Fruit fly (Drosophila melanogaster) whole organism, embryonic: ENCODE results near the gene CG14854.

Experiments
- B-H1 ChIP-seq: fragments of 200-800 bp; sonication (Bioruptor generic); IDR thresholded peaks from 3 replicates; pipeline ENCODE4 v1.3.6; 2022; ENCODE audit warnings: missing biosample characterization, missing genetic modification characterization
- Bteb2 ChIP-seq: fragments of 200-800 bp; sonication (Bioruptor generic); optimal IDR thresholded peaks from 2 replicates; lab custom pipeline; 2016; ENCODE audit warnings: missing biosample characterization, missing genetic modification characterization
- CG11560 ChIP-seq: fragments of 200-800 bp; sonication (Bioruptor generic); IDR thresholded peaks from 3 replicates; pipeline ENCODE4 v1.3.6; 2022; ENCODE audit warnings: missing biosample characterization, missing genetic modification characterization
- CG12104 ChIP-seq: fragments of 200-800 bp; sonication (Bioruptor generic); optimal IDR thresholded peaks from 3 replicates; lab custom pipeline; 2016; ENCODE audit warnings: missing biosample characterization, missing genetic modification characterization
- CG12219 ChIP-seq: fragments of 200-800 bp; sonication (Bioruptor generic); optimal IDR thresholded peaks from 3 replicates; lab custom pipeline; 2018; ENCODE audit warnings: missing biosample characterization, mild to moderate bottlenecking, missing genetic modification characterization
- CG13296 ChIP-seq: fragments of 200-800 bp; sonication (Bioruptor generic); optimal IDR thresholded peaks from 3 replicates; lab custom pipeline; 2018; ENCODE audit warnings: missing biosample characterization, mild to moderate bottlenecking, missing genetic modification characterization
- CG14965 ChIP-seq: fragments of 200-800 bp; sonication (Bioruptor generic); optimal IDR thresholded peaks from 2 replicates; lab custom pipeline; 2016; ENCODE audit warnings: missing biosample characterization, missing genetic modification characterization, borderline replicate concordance
- CG15514 ChIP-seq: fragments of 200-800 bp; sonication (Bioruptor generic); optimal IDR thresholded peaks from 3 replicates; lab custom pipeline; 2017; ENCODE audit warnings: missing biosample characterization, missing genetic modification characterization, mild to moderate bottlenecking, moderate library complexity, missing genetic modification reagents
- CG16815 ChIP-seq: fragments of 200-800 bp; sonication (Bioruptor generic); optimal IDR thresholded peaks from 3 replicates; lab custom pipeline; 2017; ENCODE audit warnings: missing biosample characterization, mild to moderate bottlenecking, missing genetic modification characterization
- CG17802 ChIP-seq: fragments of 200-800 bp; sonication (Bioruptor generic); optimal IDR thresholded peaks from 2 replicates; lab custom pipeline; 2018; ENCODE audit warnings: missing biosample characterization, mild to moderate bottlenecking, missing genetic modification characterization, moderate library complexity
- CG18011 ChIP-seq: fragments of 200-800 bp; sonication (Bioruptor generic); optimal IDR thresholded peaks from 2 replicates; lab custom pipeline; 2017; ENCODE audit warnings: missing biosample characterization, missing genetic modification characterization, mild to moderate bottlenecking, moderate library complexity, missing genotype
- CG18764 ChIP-seq: fragments of 200-800 bp; sonication (Bioruptor generic); optimal IDR thresholded peaks from 3 replicates; lab custom pipeline; 2016; ENCODE audit warnings: missing biosample characterization, missing genetic modification characterization
- CG32772 ChIP-seq: fragments of 200-800 bp; sonication (Bioruptor generic); IDR thresholded peaks from 2 replicates; pipeline ENCODE4 v1.3.6; 2022; ENCODE audit warnings: missing biosample characterization, missing genetic modification characterization
- CG33557 ChIP-seq: fragments of 200-800 bp; sonication (Bioruptor generic); optimal IDR thresholded peaks from 2 replicates; lab custom pipeline; 2019; ENCODE audit warnings: missing biosample characterization, mild to moderate bottlenecking, missing genetic modification characterization, moderate library complexity
- CG3847 ChIP-seq: fragments of 200-800 bp; sonication (Bioruptor generic); IDR thresholded peaks from 2 replicates; pipeline ENCODE4 v1.3.6; 2022; ENCODE audit warnings: missing biosample characterization, missing genetic modification characterization
- CG4707 ChIP-seq: fragments of 200-800 bp; sonication (Bioruptor generic); optimal IDR thresholded peaks from 2 replicates; lab custom pipeline; 2018; ENCODE audit warnings: missing biosample characterization, mild to moderate bottlenecking, missing genetic modification characterization, moderate library complexity
- CG5953 ChIP-seq: fragments of 200-800 bp; sonication (Bioruptor generic); IDR thresholded peaks from 2 replicates; pipeline ENCODE4 v1.3.6; 2022; ENCODE audit warnings: missing biosample characterization, missing genetic modification characterization
- CG9797 ChIP-seq: fragments of 200-800 bp; sonication (Bioruptor generic); optimal IDR thresholded peaks from 3 replicates; lab custom pipeline; 2018; ENCODE audit warnings: missing biosample characterization, mild to moderate bottlenecking, missing genetic modification characterization
- CHES-1-like ChIP-seq: fragments of 200-800 bp; sonication (Bioruptor generic); optimal IDR thresholded peaks from 2 replicates; lab custom pipeline; 2016; ENCODE audit warnings: missing biosample characterization, missing genetic modification characterization
- CoRest ChIP-seq: fragments of 200-800 bp; sonication (Bioruptor generic); optimal IDR thresholded peaks from 3 replicates; lab custom pipeline; 2018; ENCODE audit warnings: missing biosample characterization, mild to moderate bottlenecking, missing genetic modification characterization, moderate library complexity
- Deaf1 ChIP-seq: fragments of 200-800 bp; optimal IDR thresholded peaks from 3 replicates; lab custom pipeline; 2019; ENCODE audit warnings: missing biosample characterization, mild to moderate bottlenecking, missing genetic modification characterization, moderate library complexity
- Dfd ChIP-seq, 2 experiments: fragments of >200 bp; optimal IDR thresholded peaks; 2 replicates each; lab custom pipeline; 2017; ENCODE audit warnings: missing biosample characterization in 2 of 2, missing genetic modification characterization in 2 of 2
- Drgx ChIP-seq: fragments of 200-800 bp; sonication (Bioruptor generic); IDR thresholded peaks from 2 replicates; pipeline ENCODE4 v1.3.6; 2022; ENCODE audit warnings: missing biosample characterization, missing genetic modification characterization
- HmgD ChIP-seq: fragments of 200-800 bp; sonication (Bioruptor generic); optimal IDR thresholded peaks from 3 replicates; lab custom pipeline; 2016; ENCODE audit warnings: missing biosample characterization, missing genetic modification characterization
- Hmr ChIP-seq: fragments of 200-800 bp; sonication (Bioruptor generic); optimal IDR thresholded peaks from 3 replicates; lab custom pipeline; 2017; ENCODE audit warnings: mild to moderate bottlenecking, missing biosample characterization, missing genetic modification reagents, missing genetic modification characterization
- Hr51 ChIP-seq, 2 experiments: fragments of 200-800 bp; sonication (Bioruptor generic); optimal IDR thresholded peaks; 2 replicates in 1 of 2; 3 replicates in 1 of 2; lab custom pipeline; 2016 to 2018; ENCODE audit warnings: missing biosample characterization in 2 of 2, missing genetic modification characterization in 2 of 2, mild to moderate bottlenecking in 1 of 2, moderate library complexity in 1 of 2
- Mes4 ChIP-seq: fragments of 200-800 bp; sonication (Bioruptor generic); optimal IDR thresholded peaks from 2 replicates; lab custom pipeline; 2016; ENCODE audit warnings: missing biosample characterization, missing genetic modification characterization
- NC2α ChIP-seq: fragments of 200-800 bp; sonication (Bioruptor generic); optimal IDR thresholded peaks from 2 replicates; lab custom pipeline; 2016; ENCODE audit warnings: missing biosample characterization, missing genetic modification characterization
- NC2β ChIP-seq: fragments of 200-800 bp; sonication (Bioruptor generic); optimal IDR thresholded peaks from 2 replicates; lab custom pipeline; 2016; ENCODE audit warnings: missing biosample characterization, missing genetic modification characterization
- Opbp ChIP-seq: fragments of 200-800 bp; sonication (Bioruptor generic); IDR thresholded peaks from 3 replicates; pipeline ENCODE4 v1.3.6; 2022; ENCODE audit warnings: missing biosample characterization, missing genetic modification characterization; ENCODE audit not compliant: partially characterized antibody
- Scr ChIP-seq: fragments of 200-800 bp; sonication (Bioruptor generic); IDR thresholded peaks from 2 replicates; pipeline ENCODE4 v1.3.6; 2022; ENCODE audit warnings: missing biosample characterization, missing genetic modification characterization; ENCODE audit not compliant: partially characterized antibody
- danr ChIP-seq: fragments of 200-800 bp; sonication (Bioruptor generic); IDR thresholded peaks from 2 replicates; pipeline ENCODE4 v1.3.6; 2022; ENCODE audit warnings: missing biosample characterization, missing genetic modification characterization
- ewg ChIP-seq: fragments of 200-800 bp; sonication (Bioruptor generic); optimal IDR thresholded peaks from 3 replicates; lab custom pipeline; 2017; ENCODE audit warnings: mild to moderate bottlenecking, missing biosample characterization, missing genetic modification reagents, missing genetic modification characterization
- fru ChIP-seq: fragments of >200 bp; optimal IDR thresholded peaks from 2 replicates; lab custom pipeline; 2017
- gcm2 ChIP-seq: fragments of 200-800 bp; sonication (Bioruptor generic); optimal IDR thresholded peaks from 2 replicates; lab custom pipeline; 2016; ENCODE audit warnings: missing biosample characterization, missing genetic modification characterization
- gro ChIP-seq: fragments of 200-800 bp; sonication (Bioruptor generic); optimal IDR thresholded peaks from 2 replicates; lab custom pipeline; 2016; ENCODE audit warnings: missing biosample characterization, missing genetic modification characterization
- gsb ChIP-seq: fragments of 200-800 bp; sonication (Bioruptor generic); IDR thresholded peaks from 2 replicates; pipeline ENCODE4 v1.3.6; 2022; ENCODE audit warnings: missing biosample characterization, missing genetic modification characterization
- gt ChIP-seq: fragments of 200-800 bp; sonication (Bioruptor generic); IDR thresholded peaks from 2 replicates; pipeline ENCODE4 v1.3.6; 2022; ENCODE audit warnings: missing biosample characterization, missing genetic modification characterization
- inv ChIP-seq: fragments of 200-800 bp; sonication (Bioruptor generic); IDR thresholded peaks from 2 replicates; pipeline ENCODE4 v1.3.6; 2022; ENCODE audit warnings: missing biosample characterization, missing genetic modification characterization; ENCODE audit not compliant: partially characterized antibody
- jing ChIP-seq: fragments of 200-800 bp; sonication (Bioruptor generic); optimal IDR thresholded peaks from 2 replicates; lab custom pipeline; 2018; ENCODE audit warnings: missing biosample characterization, mild to moderate bottlenecking, missing genetic modification characterization
- klu ChIP-seq: fragments of 200-800 bp; sonication (Bioruptor generic); IDR thresholded peaks from 2 replicates; pipeline ENCODE4 v1.3.6; 2022; ENCODE audit warnings: missing biosample characterization, missing genetic modification characterization
- kni ChIP-seq: fragments of 200-800 bp; sonication (Bioruptor generic); optimal IDR thresholded peaks from 3 replicates; lab custom pipeline; 2017; ENCODE audit warnings: mild to moderate bottlenecking, missing biosample characterization, missing genetic modification reagents, missing genetic modification characterization
- mld ChIP-seq: fragments of 200-800 bp; sonication (Bioruptor generic); IDR thresholded peaks from 3 replicates; pipeline ENCODE4 v1.3.6; 2022; ENCODE audit warnings: missing biosample characterization, missing genetic modification characterization; ENCODE audit not compliant: partially characterized antibody
- org-1 ChIP-seq: fragments of 200-800 bp; sonication (Bioruptor generic); optimal IDR thresholded peaks from 2 replicates; lab custom pipeline; 2017; ENCODE audit warnings: missing biosample characterization, missing genetic modification characterization
- pho ChIP-seq: fragments of 200-800 bp; sonication (Bioruptor generic); optimal IDR thresholded peaks from 2 replicates; lab custom pipeline; 2016; ENCODE audit warnings: missing biosample characterization, missing genetic modification characterization
- pita ChIP-seq: fragments of 200-800 bp; sonication (Bioruptor generic); optimal IDR thresholded peaks from 2 replicates; lab custom pipeline; 2017; ENCODE audit warnings: missing biosample characterization, mild to moderate bottlenecking, missing genetic modification characterization
- slp2 ChIP-seq: fragments of 200-800 bp; sonication (Bioruptor generic); optimal IDR thresholded peaks from 2 replicates; lab custom pipeline; 2016; ENCODE audit warnings: missing biosample characterization, missing genetic modification characterization
- unpg ChIP-seq: fragments of 200-800 bp; sonication (Bioruptor generic); optimal IDR thresholded peaks from 3 replicates; lab custom pipeline; 2018; ENCODE audit warnings: missing biosample characterization, mild to moderate bottlenecking, missing genetic modification characterization, moderate library complexity

The CG14854 gene

DNA sequence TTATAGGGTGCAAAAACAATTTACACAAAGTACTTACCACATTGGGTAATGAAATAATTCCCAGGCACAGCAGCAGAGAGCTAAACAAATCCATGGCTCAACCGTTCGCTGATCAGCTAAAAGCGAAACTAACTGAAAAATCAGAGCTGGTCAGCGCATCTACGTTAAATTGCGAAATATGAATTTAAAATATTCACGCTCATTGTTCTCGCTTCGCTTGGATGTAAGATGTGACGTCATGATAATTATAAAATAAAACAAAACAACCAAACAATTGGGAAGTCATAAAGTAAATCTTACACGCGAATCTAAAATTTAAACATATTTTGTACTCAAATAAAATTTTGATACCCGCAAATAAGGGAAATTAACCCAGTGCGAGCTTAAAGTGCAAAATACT, at the start of gene CG14854:
Gene CG14854, minus strand, starts transcription at position 101 of the 400 bp plus-strand sequence.
- TF ChIP-seq unpg (no peak), Hr51 (GFP tag; optimal IDR thresholded peaks at IDR 0.05; lab: Kevin White, UChicago) (no peak), HmgD (GFP tag; lab: Kevin White, UChicago) (no peak), CG5953 (GFP tag; lab: Robert Waterston, UW) (no peak), CHES-1-like (GFP tag; lab: Kevin White, UChicago) (no peak), CG4707 (GFP tag; lab: Kevin White, UChicago) (no peak), CG17802 (no peak), CG32772 (GFP tag; lab: Robert Waterston, UW) (no peak), slp2 (GFP tag; lab: Kevin White, UChicago) (no peak), Hmr (GFP tag; lab: Kevin White, UChicago) (no peak)
- TF ChIP-seq, all 482 proteins: peak for 0

DNA sequence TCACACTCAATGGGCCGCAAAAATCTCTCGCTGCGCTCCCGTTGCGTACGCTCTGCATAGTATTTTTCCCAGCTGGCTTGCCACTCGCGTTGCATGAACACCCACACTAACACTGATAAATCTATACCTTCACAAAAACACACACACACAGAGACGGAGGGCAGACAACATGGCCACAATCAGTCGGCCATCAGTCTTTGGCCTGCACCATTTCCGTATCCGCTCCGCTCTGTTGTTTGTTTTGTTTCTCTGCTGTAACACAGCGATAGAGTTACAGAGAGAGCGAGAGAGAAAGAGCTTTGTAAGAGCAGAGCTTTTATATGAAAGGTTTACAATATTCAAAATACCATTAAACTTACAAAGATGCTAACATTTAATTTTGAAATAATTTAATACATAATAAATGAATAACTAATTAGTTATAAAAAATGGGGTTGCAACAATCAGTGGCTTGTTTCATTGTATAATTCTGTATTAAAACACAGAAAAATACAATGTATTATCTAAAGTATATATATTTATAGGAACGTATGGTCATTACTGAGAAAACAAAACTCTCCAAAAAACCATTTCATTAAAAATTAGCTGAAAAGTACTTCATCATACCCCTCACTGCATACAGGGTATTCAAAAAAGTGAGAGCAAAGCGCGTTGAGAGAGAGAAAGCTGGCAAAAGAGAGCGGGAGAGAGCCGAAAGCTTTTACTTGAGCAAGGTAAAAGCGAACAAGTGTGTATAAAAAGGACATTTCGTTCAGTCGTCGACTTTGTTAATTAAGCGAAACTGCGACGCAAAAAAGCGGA, 49.2 kb upstream of the CG14854 start, which contains the start of gene CG14853:
Gene CG14853, plus strand, starts transcription at position 751 of the 801 bp plus-strand sequence.
- TF ChIP-seq kni (GFP tag; lab: Kevin White, UChicago) (peak; percentile 59), CG33557 (GFP tag; lab: Kevin White, UChicago) (peak; percentile 25), mld (GFP tag; lab: Robert Waterston, UW) (no peak), Drgx (no peak; the same call in 1 of the 2 replicates), CG14965 (no peak), inv (GFP tag; lab: Robert Waterston, UW) (no peak), gro (GFP tag; lab: Kevin White, UChicago) (no peak), CG9797 (GFP tag; lab: Kevin White, UChicago) (peak; percentile 21), Scr (GFP tag; lab: Robert Waterston, UW) (no peak), CG13296 (GFP tag; lab: Kevin White, UChicago) (peak; percentile 79), B-H1 (GFP tag; lab: Robert Waterston, UW) (peak; percentile 71), Mes4 (GFP tag; lab: Kevin White, UChicago) (peak; percentile 26), gt (GFP tag; lab: Robert Waterston, UW) (0 out of 2 replicates have a peak, but pooled peaks have one; percentile 37), Bteb2 (GFP tag; lab: Kevin White, UChicago) (no peak), CG15514 (GFP tag; lab: Kevin White, UChicago) (peak; percentile 64), CG12219 (GFP tag; lab: Kevin White, UChicago) (peak; percentile 71), Opbp (GFP tag; lab: Robert Waterston, UW) (no peak), CG18011 (peak; percentile 50), org-1 (GFP tag; lab: Kevin White, UChicago) (peak; percentile 31), jing (GFP tag; lab: Kevin White, UChicago) (peak; percentile 55), CG3847 (GFP tag; lab: Robert Waterston, UW) (peak; percentile 69), NC2β (no peak), CoRest (tag; lab: Kevin White, UChicago) (peak; percentile 94), Deaf1 (tag; lab: Kevin White, UChicago) (peak; percentile 60), ewg (peak; percentile 87), pita (GFP tag; lab: Kevin White, UChicago) (no peak), pho (peak; percentile 6), gsb (GFP tag; lab: Robert Waterston, UW) (peak; percentile 51), Dfd (GFP tag; optimal IDR thresholded peaks at IDR 0.05; lab: Kevin White, UChicago) (no peak), CG11560 (tag; lab: Robert Waterston, UW) (no peak), gcm2 (GFP tag; lab: Kevin White, UChicago) (no peak), danr (0 out of 2 replicates have a peak, but pooled peaks have one; percentile 21), CG16815 (GFP tag; lab: Kevin White, UChicago) (peak; percentile 53), CG18764 (GFP tag; lab: Kevin White, UChicago) (peak; percentile 2), NC2α (GFP tag; lab: Kevin White, UChicago) (no peak), fru (lab: Kevin White, UChicago) (no peak), klu (GFP tag; lab: Robert Waterston, UW) (peak; percentile 44; the same call in 1 of the 2 replicates), CG12104 (GFP tag; lab: Kevin White, UChicago) (peak; percentile 38)
